Worm (Caenorhabditis elegans) whole organism, mixed stage, embryonic: ENCODE measurements around the gene fbxa-134.

Experiments used
- blmp-1 ChIP-seq: fragments of 150-350 bp; optimal IDR thresholded peaks from 2 replicates; lab custom pipeline; 2014; ENCODE audit warnings: missing biosample characterization, missing genetic modification characterization
- hlh-1 ChIP-seq: fragments of 150-350 bp; optimal IDR thresholded peaks from 2 replicates; lab custom pipeline; 2014; ENCODE audit warnings: missing biosample characterization, missing genetic modification reagents, missing genetic modification characterization

- TF ChIP-seq blmp-1 (tag; lab: Kevin White, UChicago), result no peak
- TF ChIP-seq hlh-1 (tag; lab: Kevin White, UChicago), result no peak
Observed at ce11 chrV:17327867-17328266, 24.8 kb downstream of the fbxa-134 start, which contains the start of gene sdz-16.
